Worm (Caenorhabditis elegans): ENCODE measurements around the gene W05H9.2.

DNA sequence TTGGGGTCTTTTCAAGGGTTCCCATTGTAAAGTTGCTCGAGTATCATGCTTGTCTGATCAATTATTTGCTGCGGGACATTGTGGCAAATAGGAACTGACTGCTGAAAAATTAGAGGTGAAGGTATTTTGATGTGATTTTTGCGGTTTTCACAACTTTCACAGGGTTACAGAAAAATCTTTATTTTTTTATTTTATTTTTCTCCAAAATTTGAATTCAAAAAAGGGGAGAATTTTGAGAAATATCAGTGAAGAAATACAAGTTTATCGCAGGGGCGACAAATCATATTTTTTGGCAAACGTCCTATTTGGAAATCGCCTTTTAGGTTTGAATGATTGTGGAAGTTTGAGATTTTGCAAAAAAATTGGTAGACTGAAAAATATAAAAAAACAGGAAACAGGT lies 24.8 kb downstream of the W05H9.2 start, which contains the start of gene lev-9:
- TF ChIP-seq him-1 (tag; optimal IDR thresholded peaks at IDR 0.05): no peak
- TF ChIP-seq dao-5 (tag; optimal IDR thresholded peaks at IDR 0.05): no peak
- no peak for TF ChIP-seq W03F9.2 (tag; optimal IDR thresholded peaks at IDR 0.05)

Data from whole organism, L4/young adult.